Worm (Caenorhabditis elegans) whole organism, L2 larva: ENCODE measurements around the gene nhr-206.
A peak's percentile ranks its signal among the peaks of the same experiment; 100 is the strongest.

Experiments
- C34F6.9 ChIP-seq: fragments of 150-350 bp; optimal IDR thresholded peaks from 2 replicates; lab custom pipeline; 2014; ENCODE audit warnings: missing biosample characterization, missing genetic modification characterization
- F13H6.1 ChIP-seq: sonication (generic microtip); optimal IDR thresholded peaks from 2 replicates; lab custom pipeline; 2016; ENCODE audit warnings: missing genetic modification characterization, missing compliant biosample characterization
- R02D3.7 ChIP-seq: fragments of 150-350 bp; optimal IDR thresholded peaks from 2 replicates; lab custom pipeline; 2014; ENCODE audit warnings: missing biosample characterization, missing genetic modification characterization
- Y55F3AM.14 ChIP-seq: fragments of 200-800 bp; sonication (Bioruptor generic); optimal IDR thresholded peaks from 2 replicates; lab custom pipeline; 2018; ENCODE audit warnings: mild to moderate bottlenecking, missing genetic modification characterization, missing compliant biosample characterization
- ZK546.5 ChIP-seq: sonication (generic microtip); optimal IDR thresholded peaks from 2 replicates; lab custom pipeline; 2017; ENCODE audit warnings: missing biosample characterization, missing genetic modification characterization
- alr-1 ChIP-seq: fragments of 150-350 bp; optimal IDR thresholded peaks from 2 replicates; lab custom pipeline; 2014; ENCODE audit warnings: missing biosample characterization, missing genetic modification characterization
- aly-2 ChIP-seq: fragments of 150-350 bp; optimal IDR thresholded peaks from 2 replicates; lab custom pipeline; 2014; ENCODE audit warnings: missing biosample characterization, missing genetic modification characterization
- ama-1 ChIP-seq: fragments of 150-350 bp; optimal IDR thresholded peaks from 2 replicates; lab custom pipeline; 2018; ENCODE audit warnings: inconsistent platforms
- crh-2 ChIP-seq: sonication (generic microtip); optimal IDR thresholded peaks from 2 replicates; lab custom pipeline; 2017; ENCODE audit warnings: missing biosample characterization, missing genetic modification characterization
- dmd-4 ChIP-seq: sonication (generic microtip); optimal IDR thresholded peaks from 2 replicates; lab custom pipeline; 2017; ENCODE audit warnings: missing biosample characterization, missing genetic modification characterization
- elt-1 ChIP-seq: fragments of 150-350 bp; optimal IDR thresholded peaks from 2 replicates; lab custom pipeline; 2014; ENCODE audit warnings: missing biosample characterization, missing genetic modification characterization
- elt-3 ChIP-seq: sonication (generic microtip); optimal IDR thresholded peaks from 2 replicates; lab custom pipeline; 2017; ENCODE audit warnings: missing biosample characterization, missing genetic modification characterization
- fos-1 ChIP-seq: fragments of 150-350 bp; optimal IDR thresholded peaks from 2 replicates; lab custom pipeline; 2014; ENCODE audit warnings: missing biosample characterization, missing genetic modification characterization
- lin-11 ChIP-seq: fragments of 150-350 bp; sonication (generic microtip); optimal IDR thresholded peaks from 2 replicates; lab custom pipeline; 2014; ENCODE audit warnings: missing biosample characterization, missing genetic modification characterization, inconsistent platforms, mixed read lengths
- lin-13 ChIP-seq: fragments of 150-350 bp; optimal IDR thresholded peaks from 2 replicates; lab custom pipeline; 2014; ENCODE audit warnings: missing biosample characterization, missing genetic modification reagents, missing genetic modification characterization
- lin-39 ChIP-seq: fragments of 150-350 bp; optimal IDR thresholded peaks from 2 replicates; lab custom pipeline; 2014; ENCODE audit warnings: missing biosample characterization, missing genetic modification reagents, missing genetic modification characterization
- lsy-2 ChIP-seq, 2 experiments: fragments of 150-350 bp in 1 of 2; sonication (generic microtip) in 1 of 2; optimal IDR thresholded peaks; 2 replicates each; lab custom pipeline; 2014 to 2017; ENCODE audit warnings: missing biosample characterization in 2 of 2, missing genetic modification characterization in 2 of 2
- mab-5 ChIP-seq: fragments of 150-350 bp; optimal IDR thresholded peaks from 2 replicates; lab custom pipeline; 2014; ENCODE audit warnings: missing biosample characterization, missing genetic modification characterization
- mbf-1 ChIP-seq: sonication (generic microtip); optimal IDR thresholded peaks from 2 replicates; lab custom pipeline; 2017; ENCODE audit warnings: missing biosample characterization, missing genetic modification characterization
- mdl-1 ChIP-seq, 2 experiments: fragments of 150-350 bp in 1 of 2; sonication (generic microtip) in 1 of 2; optimal IDR thresholded peaks; 2 replicates each; lab custom pipeline; 2017; ENCODE audit warnings: missing biosample characterization in 2 of 2, missing genetic modification characterization in 2 of 2
- nhr-10 ChIP-seq: sonication (generic microtip); optimal IDR thresholded peaks from 2 replicates; lab custom pipeline; 2017; ENCODE audit warnings: missing biosample characterization, missing genetic modification characterization
- nhr-11 ChIP-seq: fragments of 150-350 bp; optimal IDR thresholded peaks from 2 replicates; lab custom pipeline; 2014; ENCODE audit warnings: missing biosample characterization, missing genetic modification characterization
- nhr-129 ChIP-seq: fragments of 150-350 bp; optimal IDR thresholded peaks from 2 replicates; lab custom pipeline; 2014; ENCODE audit warnings: missing biosample characterization, missing genetic modification characterization
- nhr-21 ChIP-seq: fragments of 150-350 bp; optimal IDR thresholded peaks from 2 replicates; lab custom pipeline; 2014; ENCODE audit warnings: missing biosample characterization, missing genetic modification characterization
- nhr-23 ChIP-seq: fragments of 150-350 bp; optimal IDR thresholded peaks from 2 replicates; lab custom pipeline; 2014; ENCODE audit warnings: missing biosample characterization, missing genetic modification reagents, missing genetic modification characterization
- nhr-25 ChIP-seq: fragments of 150-350 bp; sonication (generic microtip); optimal IDR thresholded peaks from 3 replicates; lab custom pipeline; 2014; ENCODE audit warnings: missing biosample characterization, missing genetic modification characterization
- nhr-6 ChIP-seq: fragments of 150-350 bp; optimal IDR thresholded peaks from 2 replicates; lab custom pipeline; 2014; ENCODE audit warnings: missing biosample characterization, missing genetic modification characterization
- nhr-77 ChIP-seq: fragments of 150-350 bp; optimal IDR thresholded peaks from 2 replicates; lab custom pipeline; 2014; ENCODE audit warnings: missing biosample characterization, missing genetic modification characterization
- peb-1 ChIP-seq: fragments of 150-350 bp; optimal IDR thresholded peaks from 2 replicates; lab custom pipeline; 2014; ENCODE audit warnings: missing biosample characterization, missing genetic modification characterization
- sem-4 ChIP-seq: fragments of 150-350 bp; optimal IDR thresholded peaks from 2 replicates; lab custom pipeline; 2014; ENCODE audit warnings: missing biosample characterization, missing genetic modification reagents, missing genetic modification characterization
- skn-1 ChIP-seq: sonication (generic microtip); optimal IDR thresholded peaks from 2 replicates; lab custom pipeline; 2017; ENCODE audit warnings: missing biosample characterization, missing genetic modification characterization
- sma-3 ChIP-seq: sonication (generic microtip); optimal IDR thresholded peaks from 2 replicates; lab custom pipeline; 2016; ENCODE audit warnings: missing genetic modification reagents, missing genetic modification characterization, missing compliant biosample characterization
- snpc-4 ChIP-seq: fragments of 150-350 bp; optimal IDR thresholded peaks from 2 replicates; lab custom pipeline; 2014; ENCODE audit warnings: missing biosample characterization, missing genetic modification characterization
- unc-39 ChIP-seq: fragments of 150-350 bp; optimal IDR thresholded peaks from 2 replicates; lab custom pipeline; 2014; ENCODE audit warnings: missing biosample characterization, missing genetic modification characterization
- unc-55 ChIP-seq: fragments of 150-350 bp; sonication (generic microtip); optimal IDR thresholded peaks from 3 replicates; lab custom pipeline; 2014; ENCODE audit warnings: missing biosample characterization, missing genetic modification reagents, missing genetic modification characterization
- unc-62 ChIP-seq: fragments of 150-350 bp; optimal IDR thresholded peaks from 2 replicates; lab custom pipeline; 2014; ENCODE audit warnings: missing biosample characterization, missing genetic modification reagents, missing genetic modification characterization
- ztf-1 ChIP-seq: fragments of 200-800 bp; sonication (Bioruptor generic); conservative IDR thresholded peaks from 2 replicates; pipeline ENCODE4 v1.3.6; 2022; ENCODE audit warnings: missing genetic modification characterization, missing compliant biosample characterization
- ztf-4 ChIP-seq: fragments of 150-350 bp; optimal IDR thresholded peaks from 2 replicates; lab custom pipeline; 2014; ENCODE audit warnings: missing biosample characterization, missing genetic modification characterization

The nhr-206 gene

DNA sequence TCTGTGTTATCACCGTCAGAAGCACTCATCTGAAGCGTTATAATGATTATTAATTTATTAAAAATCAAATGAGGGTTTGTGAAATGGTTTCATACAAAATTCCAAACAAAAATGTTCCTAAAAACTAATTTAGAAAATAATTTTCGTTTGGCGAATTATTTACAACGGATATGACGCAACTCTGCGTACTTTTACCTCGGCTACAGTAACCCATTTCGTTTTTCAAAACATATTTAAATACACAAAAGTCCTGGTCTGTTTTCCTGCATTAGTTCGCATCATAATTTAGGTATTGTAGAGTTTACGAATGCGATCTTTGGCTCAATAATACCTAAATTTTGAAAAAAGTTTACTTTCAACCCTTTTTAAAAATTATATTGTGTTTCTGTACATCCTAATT is 32.1 kb upstream of the nhr-206 start, which contains the start of gene R07B7.2:
Gene R07B7.2 (minus strand): TSS at position 35 of the 400 bp plus-strand sequence.
- TF ChIP-seq mab-5 (tag; lab: Kevin White, UChicago) (no peak), F13H6.1 (tag; lab: Kevin White, UChicago) (no peak), elt-1 (tag; lab: Kevin White, UChicago) (no peak), snpc-4 (no peak), elt-3 (no peak), nhr-23 (tag; lab: Kevin White, UChicago) (no peak), fos-1 (tag; lab: Kevin White, UChicago) (no peak), unc-62 (GFP tag; lab: Kevin White, UChicago) (no peak), lin-11 (no peak), sma-3 (GFP tag; lab: Kevin White, UChicago) (no peak), ZK546.5 (no peak), lin-13 (no peak), ama-1 (lab: Kevin White, UChicago) (no peak), nhr-77 (tag; lab: Kevin White, UChicago) (no peak)
- TF ChIP-seq, all 48 proteins: peak for 0

DNA sequence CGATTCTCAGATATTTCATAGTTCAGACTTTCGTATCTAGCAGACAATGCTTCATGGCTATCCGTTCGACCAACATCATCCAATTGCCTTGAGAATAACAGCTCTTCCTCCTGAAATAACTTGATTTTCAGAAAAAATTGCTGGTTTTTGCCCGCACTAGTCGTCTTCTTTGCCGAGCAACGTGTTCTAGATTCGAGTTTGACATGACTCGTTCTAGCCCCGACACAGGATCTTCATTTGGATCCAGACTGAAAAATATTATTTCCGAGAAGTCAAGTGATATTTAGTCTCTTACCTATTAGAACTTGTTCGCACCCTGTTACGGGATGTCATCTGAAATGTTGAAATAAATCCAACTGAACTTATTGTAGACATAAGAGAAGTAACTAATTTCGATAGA is 28.8 kb upstream of the nhr-206 start, which contains the start of gene clh-6:
Gene clh-6 (minus strand): TSS at position 333 of the 400 bp plus-strand sequence.
- TF ChIP-seq aly-2 (no peak), ama-1 (lab: Kevin White, UChicago) (peak; percentile 58), nhr-21 (tag; lab: Kevin White, UChicago) (peak; percentile 0)

DNA sequence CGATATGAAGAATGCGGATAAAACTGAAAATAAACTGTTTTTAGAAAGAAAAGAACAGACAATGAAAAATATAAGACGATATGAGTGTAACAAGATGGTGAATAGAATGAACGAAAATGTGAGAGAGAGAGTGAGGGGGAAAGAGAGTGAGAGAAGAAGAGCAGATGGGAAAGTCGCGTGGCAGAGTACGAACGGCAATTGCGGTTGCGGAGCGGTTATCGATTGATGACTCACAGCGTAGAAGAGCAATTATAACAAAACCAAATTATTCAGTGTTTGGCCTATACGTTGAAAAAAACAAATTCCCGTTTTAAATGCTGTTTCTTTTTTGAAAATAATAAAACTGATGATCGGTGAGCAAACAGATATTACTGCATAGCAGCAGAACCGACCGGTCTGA is 26.4 kb upstream of the nhr-206 start, which contains the start of gene pqn-53:
Gene pqn-53 (minus strand): TSS at position 23 of the 400 bp plus-strand sequence.
- no peak for TF ChIP-seq Y55F3AM.14 (GFP tag; lab: Kevin White, UChicago)
- TF ChIP-seq nhr-23 (tag; lab: Kevin White, UChicago), result no peak
- no peak for TF ChIP-seq aly-2
- peak; percentile 52 for TF ChIP-seq nhr-129 (tag; lab: Kevin White, UChicago)
- TF ChIP-seq alr-1 (tag; lab: Kevin White, UChicago), result no peak
- TF ChIP-seq sem-4 (tag; lab: Kevin White, UChicago), result no peak
- TF ChIP-seq nhr-11, result no peak
- TF ChIP-seq nhr-6 (tag; lab: Kevin White, UChicago), result no peak
- TF ChIP-seq unc-55 (GFP tag; lab: Kevin White, UChicago), result peak; percentile 16
- TF ChIP-seq nhr-10 (tag; lab: Kevin White, UChicago), result no peak
- TF ChIP-seq dmd-4 (tag; lab: Kevin White, UChicago), result no peak
- TF ChIP-seq lin-11, result peak; percentile 3
- no peak for TF ChIP-seq sma-3 (GFP tag; lab: Kevin White, UChicago)
- no peak for TF ChIP-seq snpc-4
- no peak for TF ChIP-seq ztf-4
- TF ChIP-seq F13H6.1 (tag; lab: Kevin White, UChicago), result peak; percentile 0
- no peak for TF ChIP-seq unc-39 (tag; lab: Kevin White, UChicago)
- no peak for TF ChIP-seq ama-1 (lab: Kevin White, UChicago)
- peak; percentile 57 for TF ChIP-seq crh-2
- TF ChIP-seq lin-13, result no peak
- TF ChIP-seq lin-39 (tag; lab: Kevin White, UChicago), result no peak
- no peak for TF ChIP-seq peb-1
- TF ChIP-seq ztf-1 (GFP tag; lab: Robert Waterston, UW), result no peak
- TF ChIP-seq mdl-1 (tag; optimal IDR thresholded peaks at IDR 0.05; lab: Kevin White, UChicago), result peak in 1 of 2 experiments; percentile 44
- TF ChIP-seq nhr-21 (tag; lab: Kevin White, UChicago), result no peak
- TF ChIP-seq skn-1 (tag; lab: Kevin White, UChicago), result no peak
- no peak for TF ChIP-seq mbf-1 (tag; lab: Kevin White, UChicago)
- peak in 1 of 2 experiments; percentile 8 for TF ChIP-seq lsy-2 (tag; optimal IDR thresholded peaks at IDR 0.05; lab: Kevin White, UChicago)
- no peak for TF ChIP-seq mab-5 (tag; lab: Kevin White, UChicago)
- TF ChIP-seq fos-1 (tag; lab: Kevin White, UChicago), result peak; percentile 93
- TF ChIP-seq C34F6.9 (tag; lab: Kevin White, UChicago), result peak; percentile 64
- no peak for TF ChIP-seq R02D3.7 (tag; lab: Kevin White, UChicago)

DNA sequence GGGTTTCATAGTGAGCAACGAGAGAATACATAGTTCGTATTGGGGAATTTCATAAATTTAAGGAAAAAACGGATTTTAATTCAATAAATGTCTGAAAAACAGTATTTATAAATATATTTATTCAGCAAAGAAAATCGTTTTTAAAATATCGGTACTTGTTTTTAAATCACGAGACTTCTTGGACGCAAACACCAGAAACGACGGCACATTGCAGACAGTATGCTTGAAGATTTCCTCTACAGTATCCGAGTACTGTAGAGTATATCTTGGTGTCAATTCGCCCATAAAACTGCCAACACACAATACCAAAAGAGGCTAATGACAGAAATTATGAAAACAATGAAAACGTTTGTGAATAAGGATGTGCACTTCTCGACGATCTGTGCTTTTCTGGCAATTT is 25.9 kb upstream of the nhr-206 start:
- TF ChIP-seq lsy-2 (tag; optimal IDR thresholded peaks at IDR 0.05; lab: Kevin White, UChicago) (peak in 1 of 2 experiments; percentile 59), unc-55 (GFP tag; lab: Kevin White, UChicago) (peak; percentile 43), lin-13 (peak; percentile 42), nhr-11 (no peak), sma-3 (GFP tag; lab: Kevin White, UChicago) (peak; percentile 1), Y55F3AM.14 (GFP tag; lab: Kevin White, UChicago) (no peak), nhr-129 (tag; lab: Kevin White, UChicago) (peak; percentile 30), nhr-6 (tag; lab: Kevin White, UChicago) (no peak), C34F6.9 (tag; lab: Kevin White, UChicago) (peak; percentile 19), nhr-25 (tag; lab: Kevin White, UChicago) (no peak)
